Worm (Caenorhabditis elegans): ENCODE results near the gene C12D8.13.

Gene C12D8.13

ce11 chrV:10210244-10210643, 10.3 kb downstream of the C12D8.13 start, which contains the start of gene tftc-3:
TSS of gene tftc-3 (minus strand) at chrV:10210344.
- peak; percentile 35 for TF ChIP-seq duxl-1 (tag; optimal IDR thresholded peaks at IDR 0.05; ENCODE audit: poor library complexity)
- no peak for TF ChIP-seq skn-1 (tag; optimal IDR thresholded peaks at IDR 0.05)

- no peak for TF ChIP-seq dmd-8 (GFP tag; IDR thresholded peaks at IDR 0.05)
- TF ChIP-seq D1046.2 (GFP tag; IDR thresholded peaks at IDR 0.05), result no peak
- no peak for TF ChIP-seq ceh-32 (tag; optimal IDR thresholded peaks at IDR 0.05; ENCODE audit: poor library complexity)
- no peak for TF ChIP-seq unc-62 (GFP tag; optimal IDR thresholded peaks at IDR 0.05 in 1 of 2)
- TF ChIP-seq unc-62 (tag; optimal IDR thresholded peaks at IDR 0.05), result no peak
- no peak for TF ChIP-seq zip-2 (tag; optimal IDR thresholded peaks at IDR 0.05)
- no peak for TF ChIP-seq Y75B8A.6 (GFP tag; IDR thresholded peaks at IDR 0.05)
- TF ChIP-seq zfp-2 (tag; optimal IDR thresholded peaks at IDR 0.05), result no peak
- no peak for TF ChIP-seq hif-1 (tag; optimal IDR thresholded peaks at IDR 0.05)
- TF ChIP-seq Y48G9A.11 (GFP tag; IDR thresholded peaks at IDR 0.05), result no peak
Observed at ce11 chrV:10206502-10206901, 14.0 kb downstream of the C12D8.13 start, which contains the start of gene rpc-25. TSS of gene rpc-25 (minus strand) at chrV:10206602.

DNA sequence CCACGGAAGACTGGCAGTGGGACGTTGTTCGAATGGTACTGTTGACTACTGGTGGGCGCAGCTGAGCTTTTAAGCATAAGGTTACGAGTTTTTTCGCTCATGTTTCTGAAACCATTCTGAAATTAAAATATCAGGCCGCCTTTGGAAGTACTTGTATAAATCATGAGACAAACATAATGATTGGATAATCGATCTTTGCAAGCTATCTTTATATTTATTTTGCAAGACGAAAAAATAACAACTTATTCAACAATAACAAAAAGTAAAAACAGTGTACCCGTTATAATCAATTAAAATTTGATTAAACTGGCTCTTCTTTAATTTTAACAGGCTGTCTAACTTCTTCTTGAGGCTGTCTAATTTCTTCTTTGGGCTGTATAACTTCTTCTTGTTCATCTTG, 15.0 kb downstream of the C12D8.13 start, which contains the start of gene ZK856.16:
Gene ZK856.16, minus strand, starts transcription at position 101 of the 400 bp plus-strand sequence.
- TF ChIP-seq nhr-11 (tag; optimal IDR thresholded peaks at IDR 0.05) (no peak), nhr-77 (tag; optimal IDR thresholded peaks at IDR 0.05) (no peak), zip-2 (tag; optimal IDR thresholded peaks at IDR 0.05) (no peak), zag-1 (tag; optimal IDR thresholded peaks at IDR 0.05) (no peak), mdt-29 (GFP tag; IDR thresholded peaks at IDR 0.05) (no peak), daf-12 (tag; optimal IDR thresholded peaks at IDR 0.05) (no peak)

DNA sequence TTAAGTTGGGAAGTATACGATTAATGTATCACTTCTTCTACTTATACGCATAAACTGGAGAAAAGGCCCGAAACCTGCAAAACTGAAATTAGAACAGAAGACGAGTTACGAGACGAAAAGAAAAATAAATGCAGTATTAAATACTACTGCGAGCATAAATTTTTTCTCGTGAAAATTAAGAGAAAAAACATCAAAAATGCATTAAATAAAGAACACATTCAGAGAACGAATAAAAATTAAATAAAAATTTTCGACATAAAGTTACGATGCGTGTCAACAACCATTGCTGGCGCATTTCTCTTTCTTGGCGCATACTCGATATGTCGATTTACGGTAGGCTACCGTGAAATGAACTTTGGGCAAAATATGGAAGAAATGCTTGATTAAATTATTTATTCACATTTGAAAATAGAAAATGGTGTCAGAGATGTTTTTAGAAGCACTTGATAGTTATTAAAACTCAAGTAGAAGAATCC, 15.6 kb downstream of the C12D8.13 start, which contains the start of the genes ZK856.19 and ZK856.11:
Gene ZK856.19, minus strand, starts transcription at position 51 of the 476 bp plus-strand sequence.
Gene ZK856.11, minus strand, starts transcription at position 76 of the 476 bp plus-strand sequence.
- TF ChIP-seq arid-1 (GFP tag; conservative IDR thresholded peaks at IDR 0.05), result 0 out of 2 replicates have a peak, but pooled peaks have one; percentile 31
- TF ChIP-seq lsy-2 (tag; optimal IDR thresholded peaks at IDR 0.05), result peak in 1 of 2 experiments; percentile 85
- TF ChIP-seq vab-7 (GFP tag; IDR thresholded peaks at IDR 0.05), result no peak
- no peak for TF ChIP-seq nhr-25 (tag; optimal IDR thresholded peaks at IDR 0.05; ENCODE audit: borderline replicate concordance, insufficient read depth)
- TF ChIP-seq lin-38 (GFP tag; IDR thresholded peaks at IDR 0.05), result peak; percentile 70
- TF ChIP-seq mes-2 (tag; optimal IDR thresholded peaks at IDR 0.05; ENCODE audit: poor library complexity, severe bottlenecking), result peak; percentile 72
- peak; percentile 57 for TF ChIP-seq mep-1 (tag; optimal IDR thresholded peaks at IDR 0.05)
- no peak for TF ChIP-seq nhr-10 (tag; optimal IDR thresholded peaks at IDR 0.05)
- TF ChIP-seq nhr-28 (tag; optimal IDR thresholded peaks at IDR 0.05), result peak; percentile 47
- TF ChIP-seq rbr-2 (tag; optimal IDR thresholded peaks at IDR 0.05), result peak; percentile 62
- no peak for TF ChIP-seq ztf-11 (tag; optimal IDR thresholded peaks at IDR 0.05)
- peak; percentile 74 for TF ChIP-seq duxl-1 (tag; optimal IDR thresholded peaks at IDR 0.05; ENCODE audit: poor library complexity)
- peak; percentile 24 for TF ChIP-seq hlh-30 (tag; optimal IDR thresholded peaks at IDR 0.05; ENCODE audit: insufficient read depth)
- no peak for TF ChIP-seq daf-12 (tag; optimal IDR thresholded peaks at IDR 0.05)
- peak; percentile 40 for TF ChIP-seq nhr-48 (tag; optimal IDR thresholded peaks at IDR 0.05)
- peak; percentile 11 for TF ChIP-seq nhr-11 (tag; optimal IDR thresholded peaks at IDR 0.05)
- TF ChIP-seq dve-1 (tag; optimal IDR thresholded peaks at IDR 0.05; ENCODE audit: insufficient read depth), result peak; percentile 44
- TF ChIP-seq daf-16 (GFP tag; optimal IDR thresholded peaks at IDR 0.05), result no peak
- peak; percentile 26 for TF ChIP-seq daf-16 (tag; optimal IDR thresholded peaks at IDR 0.05)
- TF ChIP-seq R02D3.7 (tag; optimal IDR thresholded peaks at IDR 0.05), result peak; percentile 13
- TF ChIP-seq hmg-1.1 (GFP tag; IDR thresholded peaks at IDR 0.05), result 0 out of 2 replicates have a peak, but pooled peaks have one; percentile 23
- TF ChIP-seq dpl-1 (GFP tag; optimal IDR thresholded peaks at IDR 0.05), result peak; percentile 57
- TF ChIP-seq nhr-6 (tag; optimal IDR thresholded peaks at IDR 0.05), result peak; percentile 59
- TF ChIP-seq hif-1 (tag; optimal IDR thresholded peaks at IDR 0.05), result no peak
- TF ChIP-seq nhr-102 (tag; optimal IDR thresholded peaks at IDR 0.05), result peak; percentile 64
- TF ChIP-seq ZK546.5 (tag; optimal IDR thresholded peaks at IDR 0.05), result no peak
- peak; percentile 42; the same call in 1 of the 2 replicates for TF ChIP-seq dmd-6 (GFP tag; IDR thresholded peaks at IDR 0.05)
- TF ChIP-seq ama-1 (optimal IDR thresholded peaks at IDR 0.05), result peak; percentile 37
- TF ChIP-seq hlh-11 (tag; optimal IDR thresholded peaks at IDR 0.05), result peak; percentile 35
- TF ChIP-seq T20F7.1 (GFP tag; optimal IDR thresholded peaks at IDR 0.05), result peak; percentile 42
- TF ChIP-seq nhr-77 (tag; optimal IDR thresholded peaks at IDR 0.05), result peak; percentile 10
